Fruit fly (Drosophila melanogaster): ENCODE measurements around the gene CG32817.

The CG32817 gene

DNA sequence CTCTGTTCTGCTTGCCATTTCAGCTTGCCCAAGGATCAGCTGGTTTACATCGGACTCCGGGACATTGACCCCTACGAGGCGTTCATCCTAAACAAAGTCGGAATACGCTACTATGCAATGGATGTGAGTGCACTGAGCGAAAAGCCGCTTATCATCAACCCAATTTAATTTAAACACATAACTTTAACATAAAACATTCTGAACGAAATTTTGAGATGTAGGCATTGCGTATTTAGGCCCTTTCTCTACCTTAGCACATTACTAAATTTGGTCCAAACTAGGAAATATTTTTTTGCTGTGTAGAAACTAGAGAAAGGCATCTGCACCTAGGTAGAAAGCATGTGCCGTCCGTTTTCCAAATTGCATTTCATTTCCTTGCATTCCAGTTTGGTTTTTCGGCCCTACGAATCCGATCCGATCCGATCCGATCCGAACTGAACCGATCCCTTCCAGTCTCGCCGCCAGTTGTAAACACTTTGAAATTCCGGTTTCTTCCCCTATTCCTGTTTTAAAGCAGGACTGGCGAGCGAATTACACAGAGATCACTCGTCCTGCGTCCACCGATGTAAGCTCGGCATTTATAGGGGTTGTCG lies 47.7 kb downstream of the CG32817 start (continued):
- peak; percentile 75 for TF ChIP-seq gem (tag; optimal IDR thresholded peaks at IDR 0.05)
- TF ChIP-seq pros (GFP tag; optimal IDR thresholded peaks at IDR 0.05): peak; percentile 75
- 0 out of 3 replicates have a peak, but pooled peaks have one; percentile 17 for TF ChIP-seq CG11695 (GFP tag; IDR thresholded peaks at IDR 0.05)
- TF ChIP-seq CG7271 (tag; optimal IDR thresholded peaks at IDR 0.05): peak; percentile 90
- peak; percentile 56; the same call in 1 of the 3 replicates for TF ChIP-seq CG17361 (GFP tag; IDR thresholded peaks at IDR 0.05)
- TF ChIP-seq CG17568 (GFP tag; optimal IDR thresholded peaks at IDR 0.05): no peak
- peak; percentile 54 for TF ChIP-seq fd96Cb (tag; optimal IDR thresholded peaks at IDR 0.05)
- peak; percentile 91 for TF ChIP-seq CG10959 (GFP tag; IDR thresholded peaks at IDR 0.05)
- TF ChIP-seq trem (tag; optimal IDR thresholded peaks at IDR 0.05): peak; percentile 73
- no peak for TF ChIP-seq CG6654 (GFP tag; optimal IDR thresholded peaks at IDR 0.05)
- no peak for TF ChIP-seq CG7372 (GFP tag; IDR thresholded peaks at IDR 0.05)
- no peak for TF ChIP-seq CG8478 (optimal IDR thresholded peaks at IDR 0.05)
- no peak for TF ChIP-seq zen2 (GFP tag; IDR thresholded peaks at IDR 0.05; ENCODE audit: partially characterized antibody)
- TF ChIP-seq emc (GFP tag; optimal IDR thresholded peaks at IDR 0.05): no peak
- peak; percentile 74 for TF ChIP-seq CG4820 (GFP tag; optimal IDR thresholded peaks at IDR 0.05)
- no peak for TF ChIP-seq hth (optimal IDR thresholded peaks at IDR 0.05)
- TF ChIP-seq Drgx (GFP tag; IDR thresholded peaks at IDR 0.05): no peak
- no peak for TF ChIP-seq CG11085 (GFP tag; IDR thresholded peaks at IDR 0.05)
- peak; percentile 68 for TF ChIP-seq Hsf (GFP tag; optimal IDR thresholded peaks at IDR 0.05)
- no peak for TF ChIP-seq CG3281 (GFP tag; optimal IDR thresholded peaks at IDR 0.05)
- no peak for TF ChIP-seq amos (GFP tag; IDR thresholded peaks at IDR 0.05; ENCODE audit: partially characterized antibody)
- no peak for TF ChIP-seq luna (GFP tag; optimal IDR thresholded peaks at IDR 0.05)
- no peak for TF ChIP-seq ap (GFP tag; IDR thresholded peaks at IDR 0.05)
- peak; percentile 59 for TF ChIP-seq CG33213 (GFP tag; optimal IDR thresholded peaks at IDR 0.05)
- no peak for TF ChIP-seq Eip74EF (GFP tag; optimal IDR thresholded peaks at IDR 0.05)
- no peak for TF ChIP-seq sc (optimal IDR thresholded peaks at IDR 0.05)
- TF ChIP-seq sc (GFP tag; optimal IDR thresholded peaks at IDR 0.05): no peak
- no peak for TF ChIP-seq Awh (GFP tag; IDR thresholded peaks at IDR 0.05)
- peak; percentile 77 for TF ChIP-seq Chrac-16 (GFP tag; optimal IDR thresholded peaks at IDR 0.05)
- no peak for TF ChIP-seq unc-4 (GFP tag; IDR thresholded peaks at IDR 0.05; ENCODE audit: partially characterized antibody)
- TF ChIP-seq Adf1 (GFP tag; IDR thresholded peaks at IDR 0.05): no peak
- TF ChIP-seq Dref (GFP tag; IDR thresholded peaks at IDR 0.05): no peak
- TF ChIP-seq CG14965 (GFP tag; optimal IDR thresholded peaks at IDR 0.05; ENCODE audit: borderline replicate concordance): no peak
- peak; percentile 88 for TF ChIP-seq CG1603 (tag; optimal IDR thresholded peaks at IDR 0.05)
- TF ChIP-seq wek (GFP tag; optimal IDR thresholded peaks at IDR 0.05): no peak
- no peak for TF ChIP-seq CG15073 (GFP tag; optimal IDR thresholded peaks at IDR 0.05)
- TF ChIP-seq Dbx (GFP tag; IDR thresholded peaks at IDR 0.05): no peak
- no peak for TF ChIP-seq psq (GFP tag; optimal IDR thresholded peaks at IDR 0.05)
- peak; percentile 67 for TF ChIP-seq CG4424 (GFP tag; optimal IDR thresholded peaks at IDR 0.05)
- no peak for TF ChIP-seq tup (GFP tag; optimal IDR thresholded peaks at IDR 0.05)
- TF ChIP-seq MESR4 (GFP tag; optimal IDR thresholded peaks at IDR 0.05): no peak
- no peak for TF ChIP-seq CG3065 (GFP tag; optimal IDR thresholded peaks at IDR 0.05)
- peak; percentile 42 for TF ChIP-seq CG1233 (GFP tag; optimal IDR thresholded peaks at IDR 0.05)
- no peak for TF ChIP-seq Fer1 (GFP tag; optimal IDR thresholded peaks at IDR 0.05)
- TF ChIP-seq D19A (tag; optimal IDR thresholded peaks at IDR 0.05): peak; percentile 54
- peak; percentile 57 for TF ChIP-seq pum (GFP tag; optimal IDR thresholded peaks at IDR 0.05)
- no peak for TF ChIP-seq H2.0 (GFP tag; IDR thresholded peaks at IDR 0.05)
- TF ChIP-seq ttk (GFP tag; IDR thresholded peaks at IDR 0.05): 0 out of 2 replicates have a peak, but pooled peaks have one; percentile 14
- TF ChIP-seq eve (GFP tag; optimal IDR thresholded peaks at IDR 0.05): peak in 1 of 2 experiments; percentile 93
- no peak for TF ChIP-seq Dp (GFP tag; optimal IDR thresholded peaks at IDR 0.05)
- no peak for TF ChIP-seq CG9876 (GFP tag; optimal IDR thresholded peaks at IDR 0.05)
- no peak for TF ChIP-seq Poxn (GFP tag; IDR thresholded peaks at IDR 0.05)

Measured in whole organism, embryonic.